Worm (Caenorhabditis elegans) whole organism, midembryonic: ENCODE results near the gene ZK354.8.

Source experiments
- cog-1 ChIP-seq: sonication (generic microtip); optimal IDR thresholded peaks from 2 replicates; lab custom pipeline; 2016; ENCODE audit warnings: missing genetic modification characterization, missing compliant biosample characterization
- med-1 ChIP-seq: sonication (generic microtip); optimal IDR thresholded peaks from 2 replicates; lab custom pipeline; 2017; ENCODE audit warnings: missing genetic modification characterization, mild to moderate bottlenecking, missing compliant biosample characterization, antibody characterized with exemption, missing genetic modification reagents; ENCODE audit not compliant: insufficient read depth
- ref-1 ChIP-seq: fragments of 200-800 bp; sonication (Bioruptor generic); conservative IDR thresholded peaks from 2 replicates; pipeline ENCODE4 v1.3.6; 2022; ENCODE audit warnings: missing genetic modification reagents, missing genetic modification characterization, missing compliant biosample characterization

DNA sequence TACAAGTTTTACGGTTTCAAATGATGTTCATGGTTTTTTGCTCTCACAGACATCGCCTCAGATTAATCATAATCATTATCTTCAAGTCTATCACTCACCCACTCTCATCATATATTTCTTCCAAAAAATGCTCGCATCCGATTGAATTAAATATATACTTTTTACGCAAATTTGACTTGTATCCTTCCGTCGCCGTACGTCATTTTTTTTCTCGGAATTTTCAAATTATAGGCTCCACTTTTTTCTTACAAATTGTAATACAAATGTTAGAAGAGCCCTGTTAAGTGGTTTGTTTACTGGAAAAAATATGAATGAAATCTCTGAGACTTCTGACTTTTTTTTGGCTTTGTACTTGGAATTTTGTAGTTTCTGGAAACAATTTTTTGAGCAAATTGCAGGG, 18.8 kb downstream of the ZK354.8 start:
- no peak for TF ChIP-seq med-1 (GFP tag; lab: Kevin White, UChicago)
- no peak for TF ChIP-seq cog-1 (tag; lab: Kevin White, UChicago)
- no peak for TF ChIP-seq ref-1 (GFP tag; lab: Robert Waterston, UW)
